Worm (Caenorhabditis elegans): ENCODE results near the gene cnd-1.

DNA sequence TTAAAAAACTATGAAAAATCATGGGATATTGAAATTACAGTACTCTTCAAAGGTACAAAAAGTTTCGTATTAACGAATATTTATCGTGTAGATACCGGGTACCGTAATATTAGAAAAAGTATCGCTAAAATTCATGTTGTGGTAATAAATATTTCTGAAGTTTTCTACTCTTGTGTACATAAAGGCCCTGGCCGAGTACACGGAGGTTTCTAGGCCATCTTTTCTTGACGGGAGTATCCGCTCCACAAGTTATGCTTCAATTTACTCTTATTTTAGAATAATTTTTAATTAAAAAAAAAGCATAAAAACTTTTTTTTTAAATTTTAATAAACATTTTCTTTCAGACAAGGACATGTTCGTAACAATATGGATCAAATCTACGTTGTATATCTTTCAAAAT is 11.3 kb downstream of the cnd-1 start:
- TF ChIP-seq ref-1 (GFP tag; conservative IDR thresholded peaks at IDR 0.05) (no peak), klf-2 (GFP tag; conservative IDR thresholded peaks at IDR 0.05) (no peak), ztf-23 (GFP tag; IDR thresholded peaks at IDR 0.05) (no peak), flt-1 (GFP tag; IDR thresholded peaks at IDR 0.05) (no peak), T22C8.4 (GFP tag; IDR thresholded peaks at IDR 0.05) (no peak), cog-1 (tag; optimal IDR thresholded peaks at IDR 0.05) (no peak), ztf-29 (GFP tag; IDR thresholded peaks at IDR 0.05) (no peak), med-1 (GFP tag; optimal IDR thresholded peaks at IDR 0.05; ENCODE audit: insufficient read depth) (no peak), tab-1 (GFP tag; IDR thresholded peaks at IDR 0.05) (no peak)

All from whole organism, midembryonic.